Worm (Caenorhabditis elegans) whole organism, L4/young adult: ENCODE measurements around the gene npr-16.

Source experiments
- W03F9.2 ChIP-seq: fragments of 150-350 bp; optimal IDR thresholded peaks from 2 replicates; lab custom pipeline; 2014; ENCODE audit warnings: missing biosample characterization, missing genetic modification characterization
- dao-5 ChIP-seq: sonication (generic microtip); optimal IDR thresholded peaks from 2 replicates; lab custom pipeline; 2016; ENCODE audit warnings: missing genotype, missing genetic modification characterization, moderate library complexity, missing compliant biosample characterization
- him-1 ChIP-seq: sonication (generic microtip); optimal IDR thresholded peaks from 2 replicates; lab custom pipeline; 2016; ENCODE audit warnings: missing genotype, missing genetic modification reagents, missing genetic modification characterization, missing compliant biosample characterization

npr-16 gene

DNA sequence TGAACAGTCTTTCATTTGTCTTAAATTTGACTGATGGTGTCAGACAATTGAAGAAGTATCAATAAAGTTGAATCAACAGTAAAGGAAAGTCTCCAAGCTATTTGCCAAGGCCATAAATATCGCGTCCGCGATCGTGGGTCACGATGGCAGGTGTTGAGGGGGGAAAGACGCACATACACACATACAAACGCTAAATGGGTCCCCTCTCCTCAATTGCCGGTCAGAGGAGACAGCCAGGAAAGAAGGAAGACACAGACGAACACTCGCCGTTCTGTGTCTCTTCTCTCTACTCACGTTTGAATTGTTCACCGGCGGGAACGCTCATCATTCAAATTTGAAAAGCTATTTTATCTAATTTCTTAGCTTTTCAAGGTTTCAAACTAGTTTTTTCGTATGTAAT lies 22.3 kb downstream of the npr-16 start:
- TF ChIP-seq W03F9.2 (tag; lab: Kevin White, UChicago) (no peak), him-1 (tag; lab: Kevin White, UChicago) (peak; percentile 14)

DNA sequence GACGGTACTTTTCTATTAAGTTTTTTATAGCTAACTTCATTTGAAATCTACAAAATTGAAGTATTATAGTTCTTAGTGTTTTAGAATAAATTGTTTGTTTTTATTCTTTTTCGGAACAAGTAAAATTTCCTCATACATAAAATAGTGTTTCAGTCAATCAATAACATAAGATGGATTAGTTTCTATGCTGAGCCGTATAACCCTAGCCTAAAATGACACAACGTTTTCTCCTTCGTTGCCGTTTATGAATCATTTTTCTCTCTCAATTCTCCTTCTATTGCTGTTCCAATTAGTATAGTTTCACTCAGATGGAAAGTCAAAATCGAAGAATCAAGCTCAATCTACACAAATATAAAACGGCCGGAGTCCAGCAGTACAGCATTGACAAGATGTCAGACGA lies 23.6 kb downstream of the npr-16 start, which contains the start of gene rgs-7:
TSS of gene rgs-7 (plus strand) at position 301 of the 400 bp plus-strand sequence.
- TF ChIP-seq W03F9.2 (tag; lab: Kevin White, UChicago) (no peak), him-1 (tag; lab: Kevin White, UChicago) (no peak), dao-5 (tag; lab: Kevin White, UChicago) (no peak)

DNA sequence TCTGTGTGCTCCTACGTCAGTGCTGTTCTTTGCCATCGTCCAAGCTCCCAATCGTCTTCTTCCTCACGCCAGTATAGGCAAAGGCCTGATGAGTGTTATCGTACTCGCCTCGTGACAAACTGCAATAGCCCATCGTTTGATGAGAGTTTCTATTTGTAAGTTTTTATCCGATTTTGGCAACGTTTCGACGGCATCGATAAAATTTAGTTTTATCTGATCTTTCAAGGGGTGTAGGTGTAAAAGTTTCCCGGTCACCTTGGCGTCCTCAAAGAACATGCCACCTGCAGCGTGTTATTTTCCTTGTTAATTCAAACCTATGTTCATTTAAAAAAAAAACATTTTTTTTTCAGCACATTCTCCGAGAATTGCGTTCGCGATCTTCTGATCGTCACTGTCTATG lies 28.5 kb downstream of the npr-16 start:
- TF ChIP-seq W03F9.2 (tag; lab: Kevin White, UChicago) (no peak), dao-5 (tag; lab: Kevin White, UChicago) (no peak), him-1 (tag; lab: Kevin White, UChicago) (no peak)

DNA sequence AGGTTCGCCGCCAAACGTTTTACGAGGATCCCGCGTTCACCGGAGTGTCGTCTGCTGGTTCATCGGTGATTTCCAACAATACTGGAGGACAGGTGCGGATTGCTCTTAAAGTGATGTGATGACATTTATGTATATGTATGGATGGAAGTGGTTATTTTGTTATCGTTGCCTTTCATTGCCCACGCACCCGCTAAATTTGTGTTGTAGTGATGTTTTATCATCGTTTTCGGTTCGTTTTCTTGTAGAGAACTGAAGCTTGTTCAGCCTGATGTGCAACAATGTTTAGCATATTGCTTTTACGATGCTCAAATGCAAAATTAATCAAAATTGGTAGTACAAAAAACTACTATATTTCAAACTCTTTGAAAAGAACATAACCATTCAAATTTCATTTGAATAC lies 29.2 kb downstream of the npr-16 start:
- TF ChIP-seq W03F9.2 (tag; lab: Kevin White, UChicago) (no peak), him-1 (tag; lab: Kevin White, UChicago) (no peak)

DNA sequence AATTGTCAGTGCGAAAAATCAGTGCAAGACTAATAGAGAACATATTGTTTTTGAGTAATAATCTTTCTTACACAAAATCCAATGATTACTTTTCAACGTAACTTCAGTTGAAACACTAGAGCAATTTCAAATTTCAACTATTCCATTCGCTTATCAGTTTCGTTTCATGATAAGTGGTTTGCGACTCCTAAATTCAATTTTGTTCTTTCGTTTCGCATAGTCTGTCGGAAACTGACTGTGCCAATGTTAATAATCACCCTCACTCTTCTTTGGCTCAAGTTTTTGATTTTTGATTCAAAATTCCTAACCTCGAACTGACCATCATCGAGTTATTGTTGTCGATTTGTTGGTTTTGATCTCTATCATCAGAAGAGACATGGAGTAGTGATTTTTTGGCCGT lies 30.1 kb downstream of the npr-16 start:
- TF ChIP-seq him-1 (tag; lab: Kevin White, UChicago) (no peak), W03F9.2 (tag; lab: Kevin White, UChicago) (no peak), dao-5 (tag; lab: Kevin White, UChicago) (no peak)

DNA sequence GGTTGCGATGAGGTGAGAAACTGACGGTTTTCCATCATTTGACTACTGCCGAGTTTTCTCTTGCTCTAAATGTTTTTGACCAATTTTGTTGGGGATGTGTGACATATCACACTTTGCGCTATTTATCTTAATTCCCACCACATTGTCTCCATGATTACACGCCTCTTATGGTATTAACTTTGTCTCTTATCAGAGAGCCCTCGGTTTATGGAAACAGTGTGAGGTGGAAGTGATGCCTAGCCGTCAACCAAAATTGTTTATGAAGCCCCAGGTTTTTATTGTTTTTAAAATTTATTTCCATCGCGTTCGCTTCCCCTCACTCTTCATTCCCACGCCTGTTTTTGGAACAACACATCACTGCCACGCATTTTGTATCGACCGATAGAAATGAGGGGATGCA lies 32.6 kb downstream of the npr-16 start:
- no peak for TF ChIP-seq W03F9.2 (tag; lab: Kevin White, UChicago)
- TF ChIP-seq him-1 (tag; lab: Kevin White, UChicago): no peak
- no peak for TF ChIP-seq dao-5 (tag; lab: Kevin White, UChicago)

DNA sequence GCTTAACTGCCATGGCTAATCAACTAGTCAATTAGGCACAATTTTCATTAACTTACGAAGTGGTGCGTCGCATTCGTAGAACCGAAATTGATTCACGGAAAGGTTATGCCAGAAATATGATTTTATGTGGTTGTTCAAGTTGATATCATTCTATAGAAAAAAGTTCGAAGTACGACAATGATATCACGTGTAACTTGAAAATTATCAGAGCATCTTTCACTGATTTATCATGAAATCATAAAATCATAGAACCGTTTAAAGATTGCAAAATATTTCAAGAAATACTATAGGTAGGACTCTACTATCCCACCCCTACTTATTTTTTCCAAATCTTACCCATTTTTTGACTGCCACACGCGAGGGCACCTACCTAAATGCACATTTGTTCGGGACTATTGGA lies 34.4 kb downstream of the npr-16 start:
- TF ChIP-seq W03F9.2 (tag; lab: Kevin White, UChicago) (no peak), dao-5 (tag; lab: Kevin White, UChicago) (no peak), him-1 (tag; lab: Kevin White, UChicago) (no peak)

DNA sequence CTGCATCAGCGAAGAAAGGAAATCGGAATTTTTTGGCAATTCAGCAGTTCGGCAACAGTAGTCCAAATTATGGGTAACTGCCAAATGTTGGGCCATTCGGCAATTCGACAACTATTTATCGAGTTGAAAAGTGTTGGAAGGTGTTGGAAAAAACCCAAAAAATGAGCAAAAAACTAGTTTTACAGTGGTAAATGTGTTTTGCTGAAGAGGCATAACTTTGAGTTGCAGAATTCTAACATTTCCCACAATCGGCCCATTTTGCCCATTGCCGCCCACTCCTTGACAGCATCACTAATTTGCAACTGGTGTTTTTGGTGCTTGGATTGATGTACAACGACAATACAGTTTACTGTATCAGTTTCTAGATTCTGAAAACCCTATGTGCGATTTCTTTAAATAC lies 35.1 kb downstream of the npr-16 start:
- TF ChIP-seq dao-5 (tag; lab: Kevin White, UChicago) (no peak), him-1 (tag; lab: Kevin White, UChicago) (no peak)

DNA sequence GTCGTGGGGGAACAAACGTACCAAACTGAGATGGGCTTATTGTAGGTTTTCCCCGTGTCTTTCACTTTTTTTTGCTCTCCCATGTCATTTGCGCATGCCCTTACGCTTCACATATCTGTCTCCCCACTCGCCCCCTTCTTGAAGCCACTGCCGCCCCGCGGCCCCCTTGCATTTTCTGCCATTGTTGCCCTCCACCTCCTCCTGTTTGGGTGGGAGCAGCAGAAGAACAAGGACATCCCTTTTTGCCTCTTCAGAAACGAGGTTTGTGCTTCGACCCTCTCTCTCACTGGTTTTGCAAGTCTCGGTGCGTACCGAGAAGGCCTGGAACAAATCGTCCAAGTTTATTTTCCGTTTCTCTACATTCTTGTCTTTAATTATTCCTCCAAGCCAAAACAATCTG lies 35.5 kb downstream of the npr-16 start:
- TF ChIP-seq dao-5 (tag; lab: Kevin White, UChicago): no peak
- no peak for TF ChIP-seq W03F9.2 (tag; lab: Kevin White, UChicago)
- TF ChIP-seq him-1 (tag; lab: Kevin White, UChicago): no peak

DNA sequence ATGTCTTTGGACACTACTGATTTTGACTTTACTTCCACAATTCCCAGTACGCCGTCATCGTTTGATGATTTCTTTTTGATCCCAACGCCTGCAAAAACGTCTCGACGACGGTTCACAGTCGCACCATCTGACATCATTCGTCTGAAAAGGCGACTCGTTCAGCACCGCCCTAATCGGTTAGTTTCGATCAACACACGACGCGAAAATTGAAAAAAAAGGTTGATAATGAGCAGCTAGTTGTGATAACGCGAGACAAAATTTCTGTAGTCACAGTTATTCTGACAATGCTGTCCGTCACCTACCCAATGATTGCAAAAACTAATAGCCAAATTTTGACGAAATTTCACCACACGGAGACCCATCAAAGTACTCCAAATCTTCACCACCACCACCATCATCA lies 37.3 kb downstream of the npr-16 start:
- TF ChIP-seq him-1 (tag; lab: Kevin White, UChicago) (no peak), dao-5 (tag; lab: Kevin White, UChicago) (no peak), W03F9.2 (tag; lab: Kevin White, UChicago) (no peak)

DNA sequence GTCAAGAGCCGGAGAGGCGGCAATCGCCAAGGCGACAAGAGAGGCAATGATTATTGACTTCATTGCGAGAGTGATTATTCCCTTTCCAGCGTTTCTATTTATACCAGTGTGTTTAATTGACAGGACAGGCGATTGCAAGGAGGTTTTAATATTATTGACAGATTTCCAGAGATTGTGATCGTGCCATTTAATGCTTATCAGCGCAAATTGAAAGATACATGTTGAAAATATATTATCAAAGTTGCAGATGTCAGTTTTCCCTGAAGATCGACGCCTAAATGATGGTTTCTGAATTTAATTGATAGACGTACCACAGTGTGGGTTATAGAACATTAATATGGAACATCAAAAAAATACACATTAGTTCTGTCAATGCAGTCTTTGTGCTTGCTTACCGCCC lies 45.3 kb downstream of the npr-16 start, which contains the start of gene vit-4:
TSS of gene vit-4 (minus strand) at position 63 of the 400 bp plus-strand sequence.
- TF ChIP-seq W03F9.2 (tag; lab: Kevin White, UChicago) (no peak), him-1 (tag; lab: Kevin White, UChicago) (no peak), dao-5 (tag; lab: Kevin White, UChicago) (no peak)

DNA sequence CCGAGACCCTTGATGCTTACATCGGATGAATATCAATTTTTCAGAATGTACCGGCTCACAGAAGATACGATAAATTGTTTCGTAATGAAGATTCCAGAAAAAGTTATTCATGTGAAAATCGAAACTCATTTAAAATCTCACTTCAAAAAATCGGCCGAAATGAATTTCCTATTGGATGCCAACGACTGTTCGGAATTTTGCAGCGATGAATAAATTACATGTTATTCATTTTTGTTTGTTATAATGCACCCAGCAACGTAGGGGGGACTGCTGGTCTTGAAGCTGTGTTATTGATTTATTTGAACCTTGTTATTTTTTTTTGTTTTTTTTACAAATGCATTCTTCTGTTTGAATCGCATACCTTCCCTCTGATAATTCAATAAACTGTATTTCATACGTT lies 48.3 kb downstream of the npr-16 start:
- TF ChIP-seq W03F9.2 (tag; lab: Kevin White, UChicago): no peak
- TF ChIP-seq dao-5 (tag; lab: Kevin White, UChicago): no peak
- no peak for TF ChIP-seq him-1 (tag; lab: Kevin White, UChicago)

DNA sequence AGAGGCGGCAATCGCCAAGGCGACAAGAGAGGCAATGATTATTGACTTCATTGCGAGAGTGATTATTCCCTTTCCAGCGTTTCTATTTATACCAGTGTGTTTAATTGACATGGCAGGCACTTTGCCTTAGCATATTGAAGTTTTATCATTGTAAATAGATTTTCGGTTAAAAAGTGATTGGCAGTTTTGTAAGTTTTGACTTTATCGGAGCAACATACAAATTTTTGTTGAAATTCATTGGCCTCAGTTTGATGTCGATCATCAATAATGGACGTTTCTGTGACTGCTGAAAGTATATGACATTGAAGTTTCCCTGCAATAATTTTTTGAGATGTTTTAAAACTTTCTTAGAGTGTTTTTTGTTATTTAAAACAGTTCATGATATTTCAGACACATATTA lies 53.9 kb downstream of the npr-16 start, which contains the start of gene vit-3:
TSS of gene vit-3 (minus strand) at position 60 of the 400 bp plus-strand sequence.
- TF ChIP-seq dao-5 (tag; lab: Kevin White, UChicago) (no peak), him-1 (tag; lab: Kevin White, UChicago) (no peak), W03F9.2 (tag; lab: Kevin White, UChicago) (no peak)

DNA sequence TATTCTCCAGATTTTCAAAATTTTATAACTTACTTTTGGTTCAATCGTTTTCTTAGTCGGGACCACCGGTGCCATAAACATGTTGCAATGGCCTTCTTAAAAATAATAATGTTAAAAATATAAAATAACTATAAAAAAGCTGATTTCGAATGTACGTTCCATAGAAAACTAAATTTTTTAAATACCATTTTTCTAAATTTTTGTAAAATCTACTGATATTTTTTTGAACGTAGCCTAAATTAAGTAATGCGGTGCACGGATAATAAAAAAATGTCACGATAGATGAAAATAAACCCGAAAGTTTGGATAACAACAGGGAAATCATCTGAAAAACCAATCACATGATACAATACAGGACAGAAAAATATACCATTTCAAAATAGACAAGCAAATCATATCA lies 54.9 kb downstream of the npr-16 start, which contains the start of gene T27A10.5:
TSS of gene T27A10.5 (minus strand) at position 101 of the 400 bp plus-strand sequence.
- no peak for TF ChIP-seq W03F9.2 (tag; lab: Kevin White, UChicago)
- no peak for TF ChIP-seq dao-5 (tag; lab: Kevin White, UChicago)
- TF ChIP-seq him-1 (tag; lab: Kevin White, UChicago): no peak
